Fruit fly (Drosophila melanogaster): ENCODE data around the gene CG10479.

The CG10479 gene

dm6 chr3L:5988675-5989074 lies 12.9 kb upstream of the CG10479 start (continued):
- no peak for TF ChIP-seq yki (optimal IDR thresholded peaks at IDR 0.05)
- TF ChIP-seq CG18599 (GFP tag; optimal IDR thresholded peaks at IDR 0.05) = no peak
- no peak for TF ChIP-seq mam (GFP tag; optimal IDR thresholded peaks at IDR 0.05)
- TF ChIP-seq wek (GFP tag; optimal IDR thresholded peaks at IDR 0.05) = no peak
- no peak for TF ChIP-seq CG32532 (GFP tag; IDR thresholded peaks at IDR 0.05)
- no peak for TF ChIP-seq CG10565 (GFP tag; optimal IDR thresholded peaks at IDR 0.05)
- TF ChIP-seq CG7357 (GFP tag; IDR thresholded peaks at IDR 0.05) = peak; percentile 43; the same call in 1 of the 3 replicates
- TF ChIP-seq Nf-YC (tag; optimal IDR thresholded peaks at IDR 0.05) = no peak
- no peak for TF ChIP-seq Bteb2 (GFP tag; optimal IDR thresholded peaks at IDR 0.05)
- TF ChIP-seq CG3163 (GFP tag; optimal IDR thresholded peaks at IDR 0.05) = no peak
- no peak; the same call in 1 of the 2 replicates for TF ChIP-seq Ravus (GFP tag; IDR thresholded peaks at IDR 0.05)
- no peak for TF ChIP-seq cas (GFP tag; IDR thresholded peaks at IDR 0.05)
- TF ChIP-seq HLH3B (GFP tag; IDR thresholded peaks at IDR 0.05) = peak; percentile 64
- TF ChIP-seq CG1233 (GFP tag; optimal IDR thresholded peaks at IDR 0.05) = peak; percentile 20
- TF ChIP-seq zf30C (GFP tag; optimal IDR thresholded peaks at IDR 0.05) = peak; percentile 56
- TF ChIP-seq CG11085 (GFP tag; IDR thresholded peaks at IDR 0.05) = no peak
- TF ChIP-seq Abd-B (GFP tag; optimal IDR thresholded peaks at IDR 0.05) = no peak
- TF ChIP-seq ttk (GFP tag; IDR thresholded peaks at IDR 0.05) = peak; percentile 37; the same call in 1 of the 2 replicates
- TF ChIP-seq gsb-n (tag; optimal IDR thresholded peaks at IDR 0.05) = peak; percentile 13
- peak; percentile 15 for TF ChIP-seq CG13775 (GFP tag; optimal IDR thresholded peaks at IDR 0.05)
- TF ChIP-seq fru (optimal IDR thresholded peaks at IDR 0.05) = no peak
- no peak for TF ChIP-seq H2.0 (GFP tag; IDR thresholded peaks at IDR 0.05)
- TF ChIP-seq CG8944 (GFP tag; optimal IDR thresholded peaks at IDR 0.05) = no peak
- TF ChIP-seq Dfd (GFP tag; optimal IDR thresholded peaks at IDR 0.05) = no peak
- TF ChIP-seq mld (GFP tag; IDR thresholded peaks at IDR 0.05; ENCODE audit: partially characterized antibody) = no peak
- TF ChIP-seq CG4730 (GFP tag; IDR thresholded peaks at IDR 0.05) = peak; percentile 42; the same call in 1 of the 2 replicates
- no peak for TF ChIP-seq Vsx1 (GFP tag; optimal IDR thresholded peaks at IDR 0.05)
- TF ChIP-seq CG31365 (tag; optimal IDR thresholded peaks at IDR 0.05) = no peak
- TF ChIP-seq YL-1 (GFP tag; optimal IDR thresholded peaks at IDR 0.05) = no peak
- no peak for TF ChIP-seq CG13287 (GFP tag; IDR thresholded peaks at IDR 0.05; ENCODE audit: partially characterized antibody)
- no peak for TF ChIP-seq CG7745 (tag; optimal IDR thresholded peaks at IDR 0.05)
- TF ChIP-seq Neu2 (GFP tag; optimal IDR thresholded peaks at IDR 0.05; ENCODE audit: borderline replicate concordance) = no peak
- peak; percentile 84; the same call in 2 of the 3 replicates for TF ChIP-seq CG2199 (GFP tag; IDR thresholded peaks at IDR 0.05)
- no peak for TF ChIP-seq crol (GFP tag; IDR thresholded peaks at IDR 0.05)
- TF ChIP-seq disco-r (GFP tag; optimal IDR thresholded peaks at IDR 0.05) = no peak
- no peak for TF ChIP-seq CG7372 (GFP tag; IDR thresholded peaks at IDR 0.05)
- TF ChIP-seq CG10979 (tag; optimal IDR thresholded peaks at IDR 0.05) = peak; percentile 86
- TF ChIP-seq H15 (GFP tag; IDR thresholded peaks at IDR 0.05) = peak; percentile 66
- no peak for TF ChIP-seq Antp (GFP tag; optimal IDR thresholded peaks at IDR 0.05)
- peak; percentile 44 for TF ChIP-seq CG12391 (tag; optimal IDR thresholded peaks at IDR 0.05)
- TF ChIP-seq CG12659 (GFP tag; optimal IDR thresholded peaks at IDR 0.05) = no peak
- TF ChIP-seq CG10274 (GFP tag; optimal IDR thresholded peaks at IDR 0.05) = no peak
- no peak for TF ChIP-seq Rfx (GFP tag; IDR thresholded peaks at IDR 0.05)
- peak; percentile 75; the same call in 1 of the 2 replicates for TF ChIP-seq ranshi (GFP tag; IDR thresholded peaks at IDR 0.05)
- TF ChIP-seq Dad (GFP tag; optimal IDR thresholded peaks at IDR 0.05) = peak; percentile 38
- peak in 1 of 3 experiments; percentile 59 for TF ChIP-seq lola (GFP tag; optimal IDR thresholded peaks at IDR 0.05)
- peak; percentile 71 for TF ChIP-seq CG10267 (tag; optimal IDR thresholded peaks at IDR 0.05)
- TF ChIP-seq sens-2 (GFP tag; IDR thresholded peaks at IDR 0.05) = peak; percentile 59
- TF ChIP-seq Dll (GFP tag; IDR thresholded peaks at IDR 0.05; ENCODE audit: partially characterized antibody) = no peak
- TF ChIP-seq CG3995 (GFP tag; optimal IDR thresholded peaks at IDR 0.05) = no peak
- no peak for TF ChIP-seq CTCF (GFP tag; optimal IDR thresholded peaks at IDR 0.05)
- TF ChIP-seq vfl (GFP tag; optimal IDR thresholded peaks at IDR 0.05) = no peak
- no peak for TF ChIP-seq CG9932 (GFP tag; IDR thresholded peaks at IDR 0.05)

Data from whole organism, embryonic.